Fruit fly (Drosophila melanogaster): ENCODE data around the gene CG31705.

The CG31705 gene

DNA sequence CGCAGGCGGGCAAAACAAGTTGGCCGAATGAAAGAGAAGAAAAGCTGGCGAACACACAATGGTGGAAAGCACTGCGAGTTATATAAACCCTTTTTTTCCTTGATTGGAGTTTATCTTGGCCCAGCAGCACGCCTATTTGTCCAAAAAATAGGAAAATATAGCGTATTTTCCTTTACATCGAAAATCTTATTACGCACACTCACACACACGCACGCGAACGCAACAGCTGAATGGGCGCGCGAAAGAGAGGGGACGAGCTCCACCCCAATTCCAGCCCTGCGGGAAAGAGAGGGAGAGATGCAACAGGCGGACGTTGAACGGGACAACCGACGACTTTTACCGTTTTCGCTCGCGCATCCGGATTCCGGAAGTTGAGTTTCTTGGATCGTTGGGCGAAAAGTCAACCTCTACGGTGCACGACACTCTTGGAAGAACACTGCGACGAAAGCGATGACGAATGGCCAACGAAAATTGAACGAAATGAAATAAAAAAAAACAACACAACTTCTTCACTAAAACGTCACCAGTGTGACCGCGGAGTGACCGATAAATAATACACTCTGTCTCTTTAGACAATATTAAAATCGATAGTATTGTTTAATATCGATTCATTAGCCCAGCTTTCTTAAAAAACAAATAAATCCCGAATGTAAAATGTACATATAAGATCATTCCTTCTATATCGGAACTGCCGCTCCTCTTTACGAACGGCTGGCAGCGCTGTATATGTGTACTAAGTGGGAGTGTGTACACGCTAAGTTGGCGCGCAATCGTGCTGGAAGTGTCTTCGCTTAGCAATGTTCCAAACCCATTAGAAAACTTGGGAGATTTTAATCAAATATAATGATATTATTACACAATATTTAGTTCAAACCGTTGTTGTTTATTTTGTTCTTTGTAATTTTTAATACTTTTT lies 11.2 kb downstream of the CG31705 start, which contains the start of the genes Dlg5 and CG4970 (continued):
- TF ChIP-seq unpg (GFP tag; optimal IDR thresholded peaks at IDR 0.05) (no peak), so (GFP tag; IDR thresholded peaks at IDR 0.05) (no peak), CG12071 (GFP tag; optimal IDR thresholded peaks at IDR 0.05) (no peak), Eip74EF (GFP tag; optimal IDR thresholded peaks at IDR 0.05) (no peak), CG6813 (GFP tag; optimal IDR thresholded peaks at IDR 0.05) (no peak), CG18619 (GFP tag; optimal IDR thresholded peaks at IDR 0.05) (no peak), nerfin-1 (tag; optimal IDR thresholded peaks at IDR 0.05) (no peak), CG10321 (GFP tag; IDR thresholded peaks at IDR 0.05) (peak; percentile 72), NC2β (GFP tag; optimal IDR thresholded peaks at IDR 0.05) (peak; percentile 35), MBD-R2 (GFP tag; IDR thresholded peaks at IDR 0.05) (no peak; the same call in 1 of the 2 replicates), CG42726 (GFP tag; IDR thresholded peaks at IDR 0.05; ENCODE audit: partially characterized antibody) (0 out of 2 replicates have a peak, but pooled peaks have one; percentile 13), CG7271 (tag; optimal IDR thresholded peaks at IDR 0.05) (no peak), CG7357 (GFP tag; IDR thresholded peaks at IDR 0.05) (no peak), tna (GFP tag; IDR thresholded peaks at IDR 0.05; ENCODE audit: partially characterized antibody) (peak; percentile 69), Atf6 (GFP tag; IDR thresholded peaks at IDR 0.05) (no peak), CG13894 (tag; optimal IDR thresholded peaks at IDR 0.05) (peak; percentile 68), B-H1 (GFP tag; IDR thresholded peaks at IDR 0.05) (no peak), peb (GFP tag; IDR thresholded peaks at IDR 0.05) (no peak), croc (GFP tag; conservative IDR thresholded peaks at IDR 0.05) (no peak), exex (tag; optimal IDR thresholded peaks at IDR 0.05) (no peak), Ets97D (GFP tag; optimal IDR thresholded peaks at IDR 0.05) (peak; percentile 73), dmrt11E (tag; optimal IDR thresholded peaks at IDR 0.05) (no peak), D19A (tag; optimal IDR thresholded peaks at IDR 0.05) (no peak), sima (GFP tag; optimal IDR thresholded peaks at IDR 0.05) (no peak), CG8765 (GFP tag; IDR thresholded peaks at IDR 0.05) (no peak), CG1603 (tag; optimal IDR thresholded peaks at IDR 0.05) (peak; percentile 81), CG14441 (GFP tag; IDR thresholded peaks at IDR 0.05) (no peak), CG17912 (GFP tag; optimal IDR thresholded peaks at IDR 0.05) (no peak), fd96Cb (tag; optimal IDR thresholded peaks at IDR 0.05) (no peak), zfh2 (GFP tag; optimal IDR thresholded peaks at IDR 0.05) (no peak), Abd-B (GFP tag; optimal IDR thresholded peaks at IDR 0.05) (no peak), ap (GFP tag; IDR thresholded peaks at IDR 0.05) (no peak), nmo (GFP tag; optimal IDR thresholded peaks at IDR 0.05) (peak; percentile 17), lilli (GFP tag; optimal IDR thresholded peaks at IDR 0.05) (peak; percentile 20), CG16779 (GFP tag; IDR thresholded peaks at IDR 0.05) (no peak), maf-S (GFP tag; optimal IDR thresholded peaks at IDR 0.05) (no peak), en (GFP tag; optimal IDR thresholded peaks at IDR 0.05) (no peak), CG2202 (tag; optimal IDR thresholded peaks at IDR 0.05) (no peak), salm (tag; optimal IDR thresholded peaks at IDR 0.05) (no peak), BEAF-32 (GFP tag; optimal IDR thresholded peaks at IDR 0.05) (peak; percentile 86), Lpt (GFP tag; optimal IDR thresholded peaks at IDR 0.05) (no peak), CG9609 (GFP tag; optimal IDR thresholded peaks at IDR 0.05) (no peak), zen2 (GFP tag; IDR thresholded peaks at IDR 0.05; ENCODE audit: partially characterized antibody) (no peak; the same call in 2 of the 3 replicates), lbe (GFP tag; optimal IDR thresholded peaks at IDR 0.05) (no peak), CkIIα-i1 (GFP tag; IDR thresholded peaks at IDR 0.05) (no peak), tap (tag; optimal IDR thresholded peaks at IDR 0.05) (no peak), chn (GFP tag; optimal IDR thresholded peaks at IDR 0.05) (peak; percentile 85), CG5180 (GFP tag; optimal IDR thresholded peaks at IDR 0.05) (peak; percentile 72), gce (GFP tag; IDR thresholded peaks at IDR 0.05) (no peak)

All from whole organism, embryonic.